Worm (Caenorhabditis elegans): Measurements from ENCODE around the gene subs-4.

ce11 chrIII:11378910-11379309 is 3.1 kb upstream of the subs-4 start:
- TF ChIP-seq flt-1 (GFP tag; IDR thresholded peaks at IDR 0.05) (no peak), ztf-23 (GFP tag; IDR thresholded peaks at IDR 0.05) (no peak), ref-1 (GFP tag; conservative IDR thresholded peaks at IDR 0.05) (no peak), ztf-29 (GFP tag; IDR thresholded peaks at IDR 0.05) (no peak), T22C8.4 (GFP tag; IDR thresholded peaks at IDR 0.05) (no peak), cog-1 (tag; optimal IDR thresholded peaks at IDR 0.05) (no peak), klf-2 (GFP tag; conservative IDR thresholded peaks at IDR 0.05) (no peak)

Data from whole organism, midembryonic.